Worm (Caenorhabditis elegans) whole organism, L2 larva: ENCODE results near the gene mksr-1.

ENCODE experiments used
- C34F6.9 ChIP-seq: fragments of 150-350 bp; optimal IDR thresholded peaks from 2 replicates; lab custom pipeline; 2014; ENCODE audit warnings: missing biosample characterization, missing genetic modification characterization
- F13H6.1 ChIP-seq: sonication (generic microtip); optimal IDR thresholded peaks from 2 replicates; lab custom pipeline; 2016; ENCODE audit warnings: missing genetic modification characterization, missing compliant biosample characterization
- R02D3.7 ChIP-seq: fragments of 150-350 bp; optimal IDR thresholded peaks from 2 replicates; lab custom pipeline; 2014; ENCODE audit warnings: missing biosample characterization, missing genetic modification characterization
- Y55F3AM.14 ChIP-seq: fragments of 200-800 bp; sonication (Bioruptor generic); optimal IDR thresholded peaks from 2 replicates; lab custom pipeline; 2018; ENCODE audit warnings: mild to moderate bottlenecking, missing genetic modification characterization, missing compliant biosample characterization
- ZK546.5 ChIP-seq: sonication (generic microtip); optimal IDR thresholded peaks from 2 replicates; lab custom pipeline; 2017; ENCODE audit warnings: missing biosample characterization, missing genetic modification characterization
- alr-1 ChIP-seq: fragments of 150-350 bp; optimal IDR thresholded peaks from 2 replicates; lab custom pipeline; 2014; ENCODE audit warnings: missing biosample characterization, missing genetic modification characterization
- aly-2 ChIP-seq: fragments of 150-350 bp; optimal IDR thresholded peaks from 2 replicates; lab custom pipeline; 2014; ENCODE audit warnings: missing biosample characterization, missing genetic modification characterization
- ama-1 ChIP-seq: fragments of 150-350 bp; optimal IDR thresholded peaks from 2 replicates; lab custom pipeline; 2018; ENCODE audit warnings: inconsistent platforms
- blmp-1 ChIP-seq: sonication (generic microtip); optimal IDR thresholded peaks from 2 replicates; lab custom pipeline; 2017; ENCODE audit warnings: missing genetic modification characterization, mild to moderate bottlenecking, missing compliant biosample characterization, antibody characterized with exemption, moderate library complexity; ENCODE audit not compliant: insufficient read depth
- ceh-16 ChIP-seq: fragments of 150-350 bp; optimal IDR thresholded peaks from 2 replicates; lab custom pipeline; 2014; ENCODE audit warnings: missing biosample characterization, missing genetic modification characterization
- ceh-82 ChIP-seq: fragments of 150-350 bp; optimal IDR thresholded peaks from 2 replicates; lab custom pipeline; 2014; ENCODE audit warnings: missing biosample characterization, missing genetic modification characterization
- crh-2 ChIP-seq: sonication (generic microtip); optimal IDR thresholded peaks from 2 replicates; lab custom pipeline; 2017; ENCODE audit warnings: missing biosample characterization, missing genetic modification characterization
- dmd-4 ChIP-seq: sonication (generic microtip); optimal IDR thresholded peaks from 2 replicates; lab custom pipeline; 2017; ENCODE audit warnings: missing biosample characterization, missing genetic modification characterization
- elt-1 ChIP-seq: fragments of 150-350 bp; optimal IDR thresholded peaks from 2 replicates; lab custom pipeline; 2014; ENCODE audit warnings: missing biosample characterization, missing genetic modification characterization
- fos-1 ChIP-seq: fragments of 150-350 bp; optimal IDR thresholded peaks from 2 replicates; lab custom pipeline; 2014; ENCODE audit warnings: missing biosample characterization, missing genetic modification characterization
- gmeb-1 ChIP-seq: fragments of 150-350 bp; optimal IDR thresholded peaks from 2 replicates; lab custom pipeline; 2014; ENCODE audit warnings: missing biosample characterization, missing genetic modification characterization
- lin-11 ChIP-seq: fragments of 150-350 bp; sonication (generic microtip); optimal IDR thresholded peaks from 2 replicates; lab custom pipeline; 2014; ENCODE audit warnings: missing biosample characterization, missing genetic modification characterization, inconsistent platforms, mixed read lengths
- lin-13 ChIP-seq: fragments of 150-350 bp; optimal IDR thresholded peaks from 2 replicates; lab custom pipeline; 2014; ENCODE audit warnings: missing biosample characterization, missing genetic modification reagents, missing genetic modification characterization
- lin-39 ChIP-seq: fragments of 150-350 bp; optimal IDR thresholded peaks from 2 replicates; lab custom pipeline; 2014; ENCODE audit warnings: missing biosample characterization, missing genetic modification reagents, missing genetic modification characterization
- lsy-2 ChIP-seq, 2 experiments: fragments of 150-350 bp in 1 of 2; sonication (generic microtip) in 1 of 2; optimal IDR thresholded peaks; 2 replicates each; lab custom pipeline; 2014 to 2017; ENCODE audit warnings: missing biosample characterization in 2 of 2, missing genetic modification characterization in 2 of 2
- mab-5 ChIP-seq: fragments of 150-350 bp; optimal IDR thresholded peaks from 2 replicates; lab custom pipeline; 2014; ENCODE audit warnings: missing biosample characterization, missing genetic modification characterization
- mdl-1 ChIP-seq, 2 experiments: fragments of 150-350 bp in 1 of 2; sonication (generic microtip) in 1 of 2; optimal IDR thresholded peaks; 2 replicates each; lab custom pipeline; 2017; ENCODE audit warnings: missing biosample characterization in 2 of 2, missing genetic modification characterization in 2 of 2
- nhr-10 ChIP-seq: sonication (generic microtip); optimal IDR thresholded peaks from 2 replicates; lab custom pipeline; 2017; ENCODE audit warnings: missing biosample characterization, missing genetic modification characterization
- nhr-12 ChIP-seq: fragments of 150-350 bp; optimal IDR thresholded peaks from 2 replicates; lab custom pipeline; 2014; ENCODE audit warnings: missing biosample characterization, missing genetic modification characterization
- nhr-129 ChIP-seq: fragments of 150-350 bp; optimal IDR thresholded peaks from 2 replicates; lab custom pipeline; 2014; ENCODE audit warnings: missing biosample characterization, missing genetic modification characterization
- nhr-21 ChIP-seq: fragments of 150-350 bp; optimal IDR thresholded peaks from 2 replicates; lab custom pipeline; 2014; ENCODE audit warnings: missing biosample characterization, missing genetic modification characterization
- nhr-23 ChIP-seq: fragments of 150-350 bp; optimal IDR thresholded peaks from 2 replicates; lab custom pipeline; 2014; ENCODE audit warnings: missing biosample characterization, missing genetic modification reagents, missing genetic modification characterization
- nhr-25 ChIP-seq: fragments of 150-350 bp; sonication (generic microtip); optimal IDR thresholded peaks from 3 replicates; lab custom pipeline; 2014; ENCODE audit warnings: missing biosample characterization, missing genetic modification characterization
- nhr-6 ChIP-seq: fragments of 150-350 bp; optimal IDR thresholded peaks from 2 replicates; lab custom pipeline; 2014; ENCODE audit warnings: missing biosample characterization, missing genetic modification characterization
- nhr-77 ChIP-seq: fragments of 150-350 bp; optimal IDR thresholded peaks from 2 replicates; lab custom pipeline; 2014; ENCODE audit warnings: missing biosample characterization, missing genetic modification characterization
- peb-1 ChIP-seq: fragments of 150-350 bp; optimal IDR thresholded peaks from 2 replicates; lab custom pipeline; 2014; ENCODE audit warnings: missing biosample characterization, missing genetic modification characterization
- skn-1 ChIP-seq: sonication (generic microtip); optimal IDR thresholded peaks from 2 replicates; lab custom pipeline; 2017; ENCODE audit warnings: missing biosample characterization, missing genetic modification characterization
- sma-3 ChIP-seq: sonication (generic microtip); optimal IDR thresholded peaks from 2 replicates; lab custom pipeline; 2016; ENCODE audit warnings: missing genetic modification reagents, missing genetic modification characterization, missing compliant biosample characterization
- sma-9 ChIP-seq, 2 experiments: fragments of 150-350 bp in 1 of 2; sonication (generic microtip) in 1 of 2; optimal IDR thresholded peaks; 2 replicates each; lab custom pipeline; 2014 to 2016; ENCODE audit warnings: missing genetic modification characterization in 2 of 2, mild to moderate bottlenecking in 1 of 2, missing biosample characterization in 1 of 2, missing compliant biosample characterization in 1 of 2, missing genetic modification reagents in 1 of 2, moderate library complexity in 1 of 2
- snpc-4 ChIP-seq: fragments of 150-350 bp; optimal IDR thresholded peaks from 2 replicates; lab custom pipeline; 2014; ENCODE audit warnings: missing biosample characterization, missing genetic modification characterization
- unc-39 ChIP-seq: fragments of 150-350 bp; optimal IDR thresholded peaks from 2 replicates; lab custom pipeline; 2014; ENCODE audit warnings: missing biosample characterization, missing genetic modification characterization
- unc-55 ChIP-seq: fragments of 150-350 bp; sonication (generic microtip); optimal IDR thresholded peaks from 3 replicates; lab custom pipeline; 2014; ENCODE audit warnings: missing biosample characterization, missing genetic modification reagents, missing genetic modification characterization
- unc-62 ChIP-seq: fragments of 150-350 bp; optimal IDR thresholded peaks from 2 replicates; lab custom pipeline; 2014; ENCODE audit warnings: missing biosample characterization, missing genetic modification reagents, missing genetic modification characterization
- zag-1 ChIP-seq: fragments of 150-350 bp; optimal IDR thresholded peaks from 2 replicates; lab custom pipeline; 2014; ENCODE audit warnings: missing biosample characterization, missing genetic modification characterization
- ztf-11 ChIP-seq: sonication (generic microtip); optimal IDR thresholded peaks from 2 replicates; lab custom pipeline; 2017; ENCODE audit warnings: missing biosample characterization, missing genetic modification characterization

The mksr-1 gene

DNA sequence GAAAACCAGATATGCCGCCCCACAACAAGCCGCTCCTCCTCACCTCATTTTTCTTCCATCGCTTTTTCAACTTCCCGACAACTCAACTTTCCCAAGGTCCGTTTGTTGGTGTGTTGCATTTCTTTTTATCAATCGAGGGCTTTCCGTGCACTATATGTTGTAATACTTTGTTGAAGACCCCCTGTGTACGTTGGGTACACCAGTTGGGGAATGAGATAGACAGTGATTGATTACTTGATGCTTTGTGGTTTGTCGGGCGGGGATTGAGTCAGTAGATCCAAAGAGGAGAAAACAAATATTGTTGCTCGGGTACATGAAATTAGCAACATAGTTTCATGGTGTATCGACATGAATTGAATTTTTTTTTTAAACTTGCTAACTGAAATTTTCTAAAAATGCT lies 39.9 kb upstream of the mksr-1 start:
- TF ChIP-seq fos-1 (tag; lab: Kevin White, UChicago) (no peak), zag-1 (no peak), alr-1 (tag; lab: Kevin White, UChicago) (no peak), nhr-6 (tag; lab: Kevin White, UChicago) (no peak), lsy-2 (tag; optimal IDR thresholded peaks at IDR 0.05; lab: Kevin White, UChicago) (peak in 1 of 2 experiments; percentile 6), blmp-1 (tag; lab: Kevin White, UChicago) (no peak), C34F6.9 (tag; lab: Kevin White, UChicago) (no peak), sma-9 (GFP tag; optimal IDR thresholded peaks at IDR 0.05; lab: Kevin White, UChicago) (peak; percentile 0), sma-9 (tag; optimal IDR thresholded peaks at IDR 0.05; lab: Kevin White, UChicago) (no peak), nhr-129 (tag; lab: Kevin White, UChicago) (peak; percentile 57), R02D3.7 (tag; lab: Kevin White, UChicago) (no peak), nhr-77 (tag; lab: Kevin White, UChicago) (no peak), snpc-4 (tag; lab: Kevin White, UChicago) (no peak), mab-5 (peak; percentile 52), nhr-21 (no peak), skn-1 (tag; lab: Kevin White, UChicago) (no peak), ceh-82 (no peak), unc-62 (GFP tag; lab: Kevin White, UChicago) (no peak), aly-2 (tag; lab: Kevin White, UChicago) (no peak), dmd-4 (no peak), crh-2 (no peak), nhr-23 (no peak), peb-1 (tag; lab: Kevin White, UChicago) (no peak), unc-55 (GFP tag; lab: Kevin White, UChicago) (peak; percentile 16), lin-39 (tag; lab: Kevin White, UChicago) (peak; percentile 50), elt-1 (tag; lab: Kevin White, UChicago) (no peak), gmeb-1 (no peak), ceh-16 (tag; lab: Kevin White, UChicago) (no peak), lin-11 (no peak), nhr-10 (tag; lab: Kevin White, UChicago) (no peak), sma-3 (GFP tag; lab: Kevin White, UChicago) (no peak), ZK546.5 (no peak), nhr-25 (no peak), unc-39 (no peak), ama-1 (lab: Kevin White, UChicago) (no peak), lin-13 (GFP tag; lab: Kevin White, UChicago) (no peak), Y55F3AM.14 (GFP tag; lab: Kevin White, UChicago) (no peak)

DNA sequence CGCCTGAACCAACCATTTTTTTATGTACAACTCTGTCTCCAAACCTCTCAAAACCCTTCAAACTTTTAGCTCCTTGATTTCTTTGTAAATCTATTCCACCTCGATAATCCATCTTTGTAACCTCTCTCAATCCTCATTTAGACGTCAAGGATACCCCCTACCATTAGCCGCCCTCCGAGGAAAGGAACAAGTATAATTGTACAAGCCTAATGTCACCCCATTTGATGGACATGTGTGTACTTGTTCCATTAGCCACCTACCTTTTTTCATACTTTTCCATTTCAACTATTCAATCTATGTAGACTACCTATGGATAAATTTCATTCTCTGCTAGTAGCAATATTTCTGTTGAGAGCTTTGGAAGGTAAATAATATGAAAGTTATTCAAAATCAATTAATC lies 38.8 kb upstream of the mksr-1 start, which contains the start of gene C05D9.4:
Gene C05D9.4 (plus strand): TSS at position 301 of the 400 bp plus-strand sequence.
- TF ChIP-seq ztf-11 (no peak), zag-1 (no peak), ama-1 (lab: Kevin White, UChicago) (no peak)

DNA sequence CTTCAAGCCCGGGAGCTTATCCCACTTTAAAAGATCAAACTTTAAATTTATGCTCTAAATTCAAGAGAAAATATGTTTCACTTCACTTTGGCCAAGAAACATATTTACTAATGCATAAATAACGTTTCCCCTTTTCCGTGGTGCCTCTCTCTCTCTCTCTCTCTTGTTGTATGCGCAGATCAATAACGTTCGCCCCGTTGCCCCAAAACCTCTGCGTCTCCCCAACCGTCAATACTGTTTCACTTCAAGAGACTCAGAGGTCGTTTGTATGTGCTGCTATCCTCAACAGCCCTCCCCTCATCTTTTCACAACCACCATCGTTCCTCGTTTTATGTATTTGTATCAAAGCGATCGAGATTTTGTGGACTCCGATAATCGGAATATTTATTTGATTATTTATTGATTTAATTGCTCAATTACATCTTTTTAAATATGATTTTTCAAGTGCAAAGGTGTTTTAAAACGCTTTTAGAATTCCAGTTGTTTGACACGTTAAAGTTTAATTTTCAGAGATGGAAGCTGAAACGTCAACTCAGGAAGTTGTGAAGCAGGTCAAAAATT lies 34.9 kb upstream of the mksr-1 start, which contains the start of gene ife-4:
Gene ife-4 (plus strand): TSS at position 511 of the 561 bp plus-strand sequence.
- TF ChIP-seq unc-55 (GFP tag; lab: Kevin White, UChicago) = peak; percentile 63
- TF ChIP-seq F13H6.1 (tag; lab: Kevin White, UChicago) = peak; percentile 41
- TF ChIP-seq zag-1 = peak; percentile 22
- no peak for TF ChIP-seq R02D3.7 (tag; lab: Kevin White, UChicago)
- TF ChIP-seq mdl-1 (tag; optimal IDR thresholded peaks at IDR 0.05; lab: Kevin White, UChicago) = no peak
- TF ChIP-seq mab-5 = peak; percentile 50
- TF ChIP-seq nhr-12 (tag; lab: Kevin White, UChicago) = no peak
- TF ChIP-seq C34F6.9 (tag; lab: Kevin White, UChicago) = peak; percentile 70
- TF ChIP-seq sma-9 (GFP tag; optimal IDR thresholded peaks at IDR 0.05; lab: Kevin White, UChicago) = peak; percentile 47
- TF ChIP-seq sma-9 (tag; optimal IDR thresholded peaks at IDR 0.05; lab: Kevin White, UChicago) = no peak
- peak; percentile 6 for TF ChIP-seq fos-1 (tag; lab: Kevin White, UChicago)
- peak; percentile 29 for TF ChIP-seq nhr-129 (tag; lab: Kevin White, UChicago)
- peak in 1 of 2 experiments; percentile 51 for TF ChIP-seq lsy-2 (tag; optimal IDR thresholded peaks at IDR 0.05; lab: Kevin White, UChicago)
- TF ChIP-seq crh-2 = peak; percentile 7
- TF ChIP-seq, all 48 proteins: peak for 10
